Worm (Caenorhabditis elegans): ENCODE results near the gene lig-1.

DNA sequence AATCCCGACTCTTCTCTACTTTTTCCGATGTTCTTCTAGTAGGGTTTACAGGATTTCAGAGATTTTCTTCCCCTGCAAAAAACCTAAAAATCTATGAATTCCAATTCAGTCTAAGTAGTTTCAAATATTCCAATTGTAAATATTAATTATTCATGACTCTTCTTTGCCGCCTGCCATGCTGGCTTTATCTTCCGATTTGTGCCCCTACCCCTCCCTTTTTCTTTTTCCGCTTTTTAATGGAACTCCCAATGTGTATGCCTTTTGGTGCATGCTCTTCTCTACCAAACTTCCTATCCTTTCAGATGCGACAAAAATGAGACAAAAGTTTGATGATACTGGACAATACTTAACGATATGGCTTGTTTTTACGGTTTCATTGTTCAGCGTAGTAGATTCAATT lies 10.8 kb downstream of the lig-1 start, which contains the start of gene nrx-1:
- TF ChIP-seq B0310.2 (tag; optimal IDR thresholded peaks at IDR 0.05) (no peak), ama-1 (optimal IDR thresholded peaks at IDR 0.05) (no peak), ets-7 (tag; optimal IDR thresholded peaks at IDR 0.05) (no peak), ceh-36 (tag; optimal IDR thresholded peaks at IDR 0.05) (no peak), scrt-1 (GFP tag; IDR thresholded peaks at IDR 0.05) (no peak), tbx-11 (GFP tag; IDR thresholded peaks at IDR 0.05) (no peak), pes-1 (GFP tag; IDR thresholded peaks at IDR 0.05) (no peak), hmbx-1 (tag; optimal IDR thresholded peaks at IDR 0.05) (no peak), aly-1 (tag; optimal IDR thresholded peaks at IDR 0.05) (no peak), tra-4 (tag; optimal IDR thresholded peaks at IDR 0.05) (no peak)
